Fruit fly (Drosophila melanogaster) whole organism, adult: Measurements from ENCODE around the gene CG31861.

Experiments used
- CG11617 ChIP-seq: fragments of 200-800 bp; sonication (Bioruptor generic); optimal IDR thresholded peaks from 2 replicates; lab custom pipeline; 2017; ENCODE audit warnings: mild to moderate bottlenecking, missing biosample characterization, missing genetic modification reagents, missing genetic modification characterization
- CG12768 ChIP-seq: fragments of 200-800 bp; sonication (Bioruptor generic); optimal IDR thresholded peaks from 2 replicates; lab custom pipeline; 2017; ENCODE audit warnings: missing biosample characterization, missing genetic modification characterization, mild to moderate bottlenecking, moderate library complexity, missing genetic modification reagents
- CG14711 ChIP-seq: fragments of 200-800 bp; sonication (Bioruptor generic); optimal IDR thresholded peaks from 2 replicates; lab custom pipeline; 2018; ENCODE audit warnings: missing biosample characterization, mild to moderate bottlenecking, missing genetic modification characterization, moderate library complexity
- CG1620 ChIP-seq: fragments of 200-800 bp; sonication (Bioruptor generic); optimal IDR thresholded peaks from 2 replicates; lab custom pipeline; 2016; ENCODE audit warnings: missing biosample characterization, missing genetic modification characterization
- CG33017 ChIP-seq: fragments of 200-800 bp; sonication (Bioruptor generic); optimal IDR thresholded peaks from 2 replicates; lab custom pipeline; 2018; ENCODE audit warnings: missing biosample characterization, mild to moderate bottlenecking, missing genetic modification characterization, moderate library complexity
- CG5204 ChIP-seq: fragments of 200-800 bp; sonication (Bioruptor generic); optimal IDR thresholded peaks from 2 replicates; lab custom pipeline; 2016; ENCODE audit warnings: missing biosample characterization, missing genetic modification characterization
- CG7045 ChIP-seq: fragments of 200-800 bp; sonication (Bioruptor generic); optimal IDR thresholded peaks from 2 replicates; lab custom pipeline; 2017; ENCODE audit warnings: missing biosample characterization, mild to moderate bottlenecking, missing genetic modification characterization
- CG7101 ChIP-seq: fragments of 200-800 bp; sonication (Bioruptor generic); optimal IDR thresholded peaks from 2 replicates; lab custom pipeline; 2018; ENCODE audit warnings: missing biosample characterization, mild to moderate bottlenecking, missing genetic modification characterization, moderate library complexity
- Clk ChIP-seq: fragments of 200-800 bp; sonication (Bioruptor generic); optimal IDR thresholded peaks from 2 replicates; lab custom pipeline; 2017; ENCODE audit warnings: missing biosample characterization, missing genetic modification characterization
- Crg-1 ChIP-seq: fragments of 200-800 bp; sonication (Bioruptor generic); optimal IDR thresholded peaks from 2 replicates; lab custom pipeline; 2016; ENCODE audit warnings: missing biosample characterization, missing genetic modification characterization
- Hr96 ChIP-seq: fragments of 200-800 bp; sonication (Bioruptor generic); optimal IDR thresholded peaks from 2 replicates; lab custom pipeline; 2016; ENCODE audit warnings: missing biosample characterization, missing genetic modification characterization
- Mnt ChIP-seq: fragments of 200-800 bp; sonication (Bioruptor generic); optimal IDR thresholded peaks from 2 replicates; lab custom pipeline; 2016; ENCODE audit warnings: missing biosample characterization, mild to moderate bottlenecking, missing genetic modification characterization
- bab1 ChIP-seq: fragments of 200-800 bp; sonication (Bioruptor generic); optimal IDR thresholded peaks from 3 replicates; lab custom pipeline; 2019; ENCODE audit warnings: missing biosample characterization, mild to moderate bottlenecking, missing genetic modification characterization, moderate library complexity
- cic ChIP-seq: fragments of 200-800 bp; sonication (Bioruptor generic); optimal IDR thresholded peaks from 2 replicates; lab custom pipeline; 2017; ENCODE audit warnings: missing biosample characterization, mild to moderate bottlenecking, missing genetic modification characterization, moderate library complexity
- cnc ChIP-seq, 2 experiments: fragments of >200 bp; optimal IDR thresholded peaks; 2 replicates each; lab custom pipeline; 2017
- kay ChIP-seq: fragments of 200-800 bp; sonication (Bioruptor generic); peaks from one replicate; lab custom pipeline; 2016; ENCODE audit warnings: missing biosample characterization, missing genetic modification characterization, borderline replicate concordance
- ovo ChIP-seq: fragments of 200-800 bp; sonication (Bioruptor generic); optimal IDR thresholded peaks from 2 replicates; lab custom pipeline; 2016; ENCODE audit warnings: missing biosample characterization, missing genetic modification characterization
- pad ChIP-seq: fragments of 200-800 bp; sonication (Bioruptor generic); optimal IDR thresholded peaks from 3 replicates; lab custom pipeline; 2017; ENCODE audit warnings: missing biosample characterization, missing genetic modification characterization, mild to moderate bottlenecking, moderate library complexity, missing genetic modification reagents
- tj ChIP-seq: fragments of 200-800 bp; sonication (Bioruptor generic); optimal IDR thresholded peaks from 3 replicates; lab custom pipeline; 2017; ENCODE audit warnings: missing biosample characterization, mild to moderate bottlenecking, missing genetic modification characterization, moderate library complexity
- toe ChIP-seq: fragments of 200-800 bp; sonication (Bioruptor generic); optimal IDR thresholded peaks from 2 replicates; lab custom pipeline; 2016; ENCODE audit warnings: missing biosample characterization, missing genetic modification characterization

Gene CG31861

dm6 chr2L:12177621-12178020 is 16.1 kb downstream of the CG31861 start, which contains the start of gene atilla:
Gene atilla, minus strand, starts transcription at chr2L:12177886.
- TF ChIP-seq CG33017 (no peak), Clk (GFP tag; lab: Kevin White, UChicago) (no peak), toe (GFP tag; lab: Kevin White, UChicago) (no peak), ovo (GFP tag; lab: Kevin White, UChicago) (no peak), cic (no peak), pad (GFP tag; lab: Kevin White, UChicago) (no peak), tj (no peak), Hr96 (no peak), CG5204 (GFP tag; lab: Kevin White, UChicago) (no peak), Mnt (GFP tag; lab: Kevin White, UChicago) (no peak), CG7045 (GFP tag; lab: Kevin White, UChicago) (no peak), Crg-1 (no peak), bab1 (GFP tag; lab: Kevin White, UChicago) (no peak), CG11617 (GFP tag; lab: Kevin White, UChicago) (no peak), CG14711 (tag; lab: Kevin White, UChicago) (no peak), CG7101 (no peak), cnc (optimal IDR thresholded peaks at IDR 0.05; lab: Kevin White, UChicago) (no peak), CG1620 (GFP tag; lab: Kevin White, UChicago) (no peak), kay (GFP tag; lab: Kevin White, UChicago) (no peak), CG12768 (GFP tag; lab: Kevin White, UChicago) (no peak)

DNA sequence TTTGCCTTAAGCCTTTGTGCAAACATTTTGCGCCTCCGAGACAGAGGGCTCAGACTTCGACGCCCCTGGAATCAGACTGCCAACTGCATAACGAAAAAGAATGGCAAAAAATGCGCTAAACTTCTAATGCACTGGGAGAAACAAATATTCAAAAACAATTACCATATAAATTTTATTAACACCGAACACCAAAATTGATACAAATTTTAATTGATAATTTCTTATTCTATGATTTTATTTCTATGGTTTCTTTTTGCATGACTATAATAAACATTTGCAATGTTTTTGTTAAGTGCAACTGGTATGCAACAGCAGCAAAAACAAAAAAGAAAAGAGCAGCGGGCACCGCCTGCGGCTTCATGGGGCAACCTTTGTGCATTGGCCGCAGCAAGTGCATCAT is 31.4 kb downstream of the CG31861 start:
- no peak for TF ChIP-seq CG1620 (GFP tag; lab: Kevin White, UChicago)
- TF ChIP-seq kay (GFP tag; lab: Kevin White, UChicago): no peak
- TF ChIP-seq CG7101: no peak

dm6 chr2L:12194858-12195257 is 33.3 kb downstream of the CG31861 start:
- TF ChIP-seq CG33017 (no peak), CG7101 (no peak), CG11617 (GFP tag; lab: Kevin White, UChicago) (no peak), cic (no peak), kay (GFP tag; lab: Kevin White, UChicago) (no peak), CG14711 (tag; lab: Kevin White, UChicago) (no peak), Crg-1 (no peak), Mnt (GFP tag; lab: Kevin White, UChicago) (no peak), Clk (GFP tag; lab: Kevin White, UChicago) (no peak), cnc (optimal IDR thresholded peaks at IDR 0.05; lab: Kevin White, UChicago) (no peak), Hr96 (no peak), CG7045 (GFP tag; lab: Kevin White, UChicago) (no peak), ovo (GFP tag; lab: Kevin White, UChicago) (no peak), CG12768 (GFP tag; lab: Kevin White, UChicago) (no peak), CG5204 (GFP tag; lab: Kevin White, UChicago) (no peak), pad (GFP tag; lab: Kevin White, UChicago) (no peak), toe (GFP tag; lab: Kevin White, UChicago) (no peak), bab1 (GFP tag; lab: Kevin White, UChicago) (no peak), tj (no peak), CG1620 (GFP tag; lab: Kevin White, UChicago) (no peak)

DNA sequence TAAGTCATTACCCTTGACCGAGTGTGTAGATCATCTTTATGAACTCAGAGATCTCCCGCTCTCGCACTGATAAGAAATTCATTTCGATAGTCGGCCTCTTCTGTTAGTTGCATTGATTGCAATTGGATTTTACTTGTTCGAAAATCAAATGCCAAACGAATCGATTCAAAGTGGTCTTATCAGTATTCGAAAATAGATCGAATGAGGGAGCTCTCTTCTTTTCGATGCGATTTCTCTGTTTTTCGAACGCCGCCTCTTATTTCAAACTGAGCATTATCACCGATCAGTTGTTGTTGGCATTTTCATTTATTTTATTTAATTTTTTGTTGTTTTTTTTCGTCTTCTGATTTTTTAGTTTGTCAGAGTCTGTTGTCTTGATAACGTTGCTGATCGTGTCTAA is 39.4 kb downstream of the CG31861 start:
- TF ChIP-seq ovo (GFP tag; lab: Kevin White, UChicago) (no peak), kay (GFP tag; lab: Kevin White, UChicago) (peak; percentile 83)

dm6 chr2L:12207549-12207948 is 46.0 kb downstream of the CG31861 start, which contains the start of gene CG31759:
Gene CG31759, plus strand, starts transcription at chr2L:12207709.
- no peak for TF ChIP-seq tj
- peak; percentile 64 for TF ChIP-seq bab1 (GFP tag; lab: Kevin White, UChicago)
- no peak for TF ChIP-seq CG7045 (GFP tag; lab: Kevin White, UChicago)
- TF ChIP-seq ovo (GFP tag; lab: Kevin White, UChicago): no peak
- no peak for TF ChIP-seq Hr96
- no peak for TF ChIP-seq cic
- no peak for TF ChIP-seq toe (GFP tag; lab: Kevin White, UChicago)
- no peak for TF ChIP-seq cnc (optimal IDR thresholded peaks at IDR 0.05; lab: Kevin White, UChicago)
- peak; percentile 60 for TF ChIP-seq Mnt (GFP tag; lab: Kevin White, UChicago)
- TF ChIP-seq Clk (GFP tag; lab: Kevin White, UChicago): no peak
- TF ChIP-seq kay (GFP tag; lab: Kevin White, UChicago): no peak
- TF ChIP-seq CG1620 (GFP tag; lab: Kevin White, UChicago): no peak
- TF ChIP-seq CG12768 (GFP tag; lab: Kevin White, UChicago): no peak
- TF ChIP-seq CG7101: no peak
